Worm (Caenorhabditis elegans) whole organism, early embryonic: Measurements from ENCODE around the gene C09B9.4.

Experiments
- ceh-36 ChIP-seq: sonication (generic microtip); optimal IDR thresholded peaks from 2 replicates; lab custom pipeline; 2016; ENCODE audit warnings: missing genetic modification characterization, inconsistent platforms, missing compliant biosample characterization
- hnd-1 ChIP-seq: sonication (generic microtip); optimal IDR thresholded peaks from 2 replicates; lab custom pipeline; 2016; ENCODE audit warnings: missing genetic modification characterization, missing compliant biosample characterization

ce11 chrIV:5033276-5033675, at the start of gene C09B9.4:
- TF ChIP-seq ceh-36 (tag; lab: Kevin White, UChicago) = no peak
- TF ChIP-seq hnd-1 (tag; lab: Kevin White, UChicago) = no peak
